Worm (Caenorhabditis elegans) whole organism, late embryonic: ENCODE data around the gene tmed-4.

Experiments used
- C38D4.7 ChIP-seq: fragments of 200-800 bp; sonication (Bioruptor generic); optimal IDR thresholded peaks from 2 replicates; lab custom pipeline; 2018; ENCODE audit warnings: mild to moderate bottlenecking, missing genetic modification characterization, moderate library complexity, missing compliant biosample characterization
- F13H6.1 ChIP-seq: sonication (generic microtip); optimal IDR thresholded peaks from 2 replicates; lab custom pipeline; 2016; ENCODE audit warnings: missing genetic modification characterization, missing compliant biosample characterization
- ahr-1 ChIP-seq: sonication (generic microtip); optimal IDR thresholded peaks from 2 replicates; lab custom pipeline; 2016; ENCODE audit warnings: missing genetic modification characterization, missing compliant biosample characterization
- ceh-19 ChIP-seq: fragments of 200-800 bp; sonication (Bioruptor generic); optimal IDR thresholded peaks from 2 replicates; lab custom pipeline; 2018; ENCODE audit warnings: mild to moderate bottlenecking, missing genetic modification characterization, missing compliant biosample characterization
- ceh-22 ChIP-seq: sonication (generic microtip); optimal IDR thresholded peaks from 2 replicates; lab custom pipeline; 2017; ENCODE audit warnings: missing biosample characterization, missing genetic modification characterization
- ceh-24 ChIP-seq: sonication (generic microtip); optimal IDR thresholded peaks from 2 replicates; lab custom pipeline; 2016; ENCODE audit warnings: mild to moderate bottlenecking, missing genetic modification characterization, missing compliant biosample characterization
- ceh-30 ChIP-seq: fragments of 150-350 bp; optimal IDR thresholded peaks from 2 replicates; lab custom pipeline; 2014; ENCODE audit warnings: missing biosample characterization, missing genetic modification characterization
- ceh-31 ChIP-seq: sonication (generic microtip); optimal IDR thresholded peaks from 2 replicates; lab custom pipeline; 2016; ENCODE audit warnings: missing genetic modification characterization, missing compliant biosample characterization
- ceh-48 ChIP-seq: sonication (generic microtip); optimal IDR thresholded peaks from 2 replicates; lab custom pipeline; 2016; ENCODE audit warnings: missing genetic modification characterization, inconsistent platforms, missing compliant biosample characterization
- ceh-6 ChIP-seq: fragments of 200-800 bp; sonication (Bioruptor generic); optimal IDR thresholded peaks from 2 replicates; lab custom pipeline; 2018; ENCODE audit warnings: mild to moderate bottlenecking, missing genetic modification characterization, missing compliant biosample characterization
- ceh-9 ChIP-seq: sonication (generic microtip); optimal IDR thresholded peaks from 2 replicates; lab custom pipeline; 2016; ENCODE audit warnings: mild to moderate bottlenecking, missing genetic modification characterization, inconsistent platforms, missing compliant biosample characterization
- dmd-4 ChIP-seq: sonication (generic microtip); optimal IDR thresholded peaks from 2 replicates; lab custom pipeline; 2016; ENCODE audit warnings: borderline replicate concordance, missing genetic modification characterization, missing compliant biosample characterization
- dve-1 ChIP-seq: sonication (generic microtip); optimal IDR thresholded peaks from 2 replicates; lab custom pipeline; 2017; ENCODE audit warnings: antibody characterized with exemption, mild to moderate bottlenecking, missing genetic modification characterization, missing compliant biosample characterization
- elt-2 ChIP-seq: sonication (generic microtip); optimal IDR thresholded peaks from 2 replicates; lab custom pipeline; 2016; ENCODE audit warnings: missing genetic modification reagents, missing genetic modification characterization, missing compliant biosample characterization
- elt-4 ChIP-seq: sonication (generic microtip); optimal IDR thresholded peaks from 2 replicates; lab custom pipeline; 2016; ENCODE audit warnings: missing genetic modification characterization, missing compliant biosample characterization
- ets-4 ChIP-seq: sonication (generic microtip); optimal IDR thresholded peaks from 2 replicates; lab custom pipeline; 2016; ENCODE audit warnings: missing genetic modification characterization, missing compliant biosample characterization
- eyg-1 ChIP-seq: sonication (generic microtip); optimal IDR thresholded peaks from 2 replicates; lab custom pipeline; 2016; ENCODE audit warnings: missing genotype, missing genetic modification characterization, missing compliant biosample characterization
- fkh-6 ChIP-seq: sonication (generic microtip); optimal IDR thresholded peaks from 2 replicates; lab custom pipeline; 2016; ENCODE audit warnings: missing genetic modification characterization, missing compliant biosample characterization
- hlh-15 ChIP-seq: sonication (generic microtip); optimal IDR thresholded peaks from 2 replicates; lab custom pipeline; 2016; ENCODE audit warnings: missing genetic modification characterization, missing compliant biosample characterization
- hlh-30 ChIP-seq: sonication (generic microtip); optimal IDR thresholded peaks from 2 replicates; lab custom pipeline; 2017; ENCODE audit warnings: antibody characterized with exemption, missing genetic modification characterization, missing compliant biosample characterization; ENCODE audit not compliant: insufficient read depth
- hlh-6 ChIP-seq: sonication (generic microtip); optimal IDR thresholded peaks from 2 replicates; lab custom pipeline; 2016; ENCODE audit warnings: missing genotype, missing genetic modification characterization, missing compliant biosample characterization
- hlh-8 ChIP-seq: sonication (generic microtip); optimal IDR thresholded peaks from 2 replicates; lab custom pipeline; 2016; ENCODE audit warnings: missing genotype, missing genetic modification characterization, missing compliant biosample characterization
- lim-6 ChIP-seq: sonication (generic microtip); optimal IDR thresholded peaks from 2 replicates; lab custom pipeline; 2016; ENCODE audit warnings: missing genetic modification characterization, missing compliant biosample characterization
- mec-3 ChIP-seq: sonication (generic microtip); optimal IDR thresholded peaks from 2 replicates; lab custom pipeline; 2016; ENCODE audit warnings: borderline replicate concordance, missing genetic modification characterization, missing compliant biosample characterization
- npax-4 ChIP-seq: sonication (generic microtip); optimal IDR thresholded peaks from 2 replicates; lab custom pipeline; 2016; ENCODE audit warnings: missing genetic modification characterization, missing compliant biosample characterization
- odd-2 ChIP-seq: sonication (generic microtip); optimal IDR thresholded peaks from 2 replicates; lab custom pipeline; 2017; ENCODE audit warnings: antibody characterized with exemption, mild to moderate bottlenecking, missing genetic modification characterization, missing compliant biosample characterization
- pat-9 ChIP-seq: fragments of 200-800 bp; sonication (Bioruptor generic); optimal IDR thresholded peaks from 2 replicates; lab custom pipeline; 2018; ENCODE audit warnings: mild to moderate bottlenecking, missing genetic modification characterization, moderate library complexity, missing compliant biosample characterization
- pha-2 ChIP-seq: sonication (generic microtip); optimal IDR thresholded peaks from 2 replicates; lab custom pipeline; 2017; ENCODE audit warnings: mild to moderate bottlenecking, missing genetic modification characterization, missing compliant biosample characterization
- pha-4 ChIP-seq: fragments of 150-350 bp; optimal IDR thresholded peaks from 2 replicates; lab custom pipeline; 2018; ENCODE audit warnings: missing biosample characterization, missing genetic modification reagents, missing genetic modification characterization
- pqm-1 ChIP-seq: sonication (generic microtip); optimal IDR thresholded peaks from 2 replicates; lab custom pipeline; 2016; ENCODE audit warnings: missing genetic modification characterization, missing compliant biosample characterization
- pros-1 ChIP-seq: fragments of 150-350 bp; optimal IDR thresholded peaks from 2 replicates; lab custom pipeline; 2014; ENCODE audit warnings: missing biosample characterization, missing genetic modification reagents, missing genetic modification characterization
- ref-2 ChIP-seq: sonication (generic microtip); optimal IDR thresholded peaks from 2 replicates; lab custom pipeline; 2016; ENCODE audit warnings: missing genetic modification characterization, missing compliant biosample characterization
- rnt-1 ChIP-seq: sonication (generic microtip); optimal IDR thresholded peaks from 2 replicates; lab custom pipeline; 2016; ENCODE audit warnings: missing genetic modification characterization, missing compliant biosample characterization
- sox-2 ChIP-seq: fragments of 200-800 bp; sonication (Bioruptor generic); IDR thresholded peaks from 2 replicates; pipeline ENCODE4 v1.3.6; 2022; ENCODE audit warnings: missing genetic modification reagents, missing genetic modification characterization, missing compliant biosample characterization
- syd-9 ChIP-seq: sonication (generic microtip); optimal IDR thresholded peaks from 2 replicates; lab custom pipeline; 2016; ENCODE audit warnings: mild to moderate bottlenecking, missing genetic modification characterization, moderate library complexity, missing compliant biosample characterization
- tbx-2 ChIP-seq: sonication (generic microtip); optimal IDR thresholded peaks from 2 replicates; lab custom pipeline; 2016; ENCODE audit warnings: missing genetic modification characterization, missing compliant biosample characterization
- tbx-7 ChIP-seq: sonication (generic microtip); optimal IDR thresholded peaks from 2 replicates; lab custom pipeline; 2016; ENCODE audit warnings: missing genotype, missing genetic modification characterization, missing compliant biosample characterization
- unc-3 ChIP-seq, 2 experiments: fragments of 200-800 bp in 1 of 2; sonication (Bioruptor generic) in 1 of 2; sonication (generic microtip) in 1 of 2; conservative IDR thresholded peaks in 1 of 2; optimal IDR thresholded peaks in 1 of 2; 2 replicates each; pipeline versions ENCODE4 v1.3.6 to Lab custom; 2016 to 2022; ENCODE audit warnings: missing compliant biosample characterization in 2 of 2, missing genetic modification characterization in 2 of 2, missing genetic modification reagents in 1 of 2
- unc-55 ChIP-seq: sonication (generic microtip); optimal IDR thresholded peaks from 2 replicates; lab custom pipeline; 2017; ENCODE audit warnings: missing biosample characterization, missing genetic modification reagents, missing genetic modification characterization
- unc-86 ChIP-seq: sonication (generic microtip); optimal IDR thresholded peaks from 2 replicates; lab custom pipeline; 2016; ENCODE audit warnings: missing genetic modification characterization, missing compliant biosample characterization
- ztf-16 ChIP-seq: sonication (generic microtip); optimal IDR thresholded peaks from 2 replicates; lab custom pipeline; 2017; ENCODE audit warnings: missing genetic modification characterization, missing compliant biosample characterization

Gene tmed-4

ce11 chrV:19986788-19987187, 37.9 kb upstream of the tmed-4 start:
- TF ChIP-seq pros-1 (tag; lab: Kevin White, UChicago) (no peak), rnt-1 (tag; lab: Kevin White, UChicago) (no peak), dmd-4 (tag; lab: Kevin White, UChicago) (no peak), ceh-24 (tag; lab: Kevin White, UChicago) (no peak), lim-6 (no peak), ceh-30 (tag; lab: Kevin White, UChicago) (no peak), pha-4 (tag; lab: Kevin White, UChicago) (no peak), ahr-1 (no peak), ceh-9 (tag; lab: Kevin White, UChicago) (no peak), hlh-6 (tag; lab: Kevin White, UChicago) (no peak), elt-4 (tag; lab: Kevin White, UChicago) (no peak), ceh-6 (GFP tag; lab: Kevin White, UChicago) (no peak), odd-2 (no peak)
- TF ChIP-seq, all 69 proteins: peak for 0

DNA sequence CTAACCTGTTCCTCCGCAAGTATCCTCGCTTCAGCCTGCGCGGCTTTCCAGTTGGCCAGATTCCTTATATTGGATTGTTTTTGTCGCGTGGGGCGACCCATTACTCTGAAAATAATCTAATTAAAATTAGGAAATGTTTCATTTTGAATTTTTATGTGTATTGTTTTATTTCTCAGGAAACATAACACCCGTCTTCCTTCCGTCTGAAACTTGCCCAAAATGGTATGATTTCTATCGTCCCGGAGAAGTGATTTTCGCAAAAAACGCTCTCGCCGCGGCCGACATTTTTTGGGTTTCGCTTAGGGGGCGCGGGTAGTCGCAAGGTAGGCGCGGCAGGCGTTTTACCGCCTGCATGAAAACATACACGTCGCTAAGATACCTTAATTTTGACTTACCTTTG, 37.3 kb upstream of the tmed-4 start, which contains the start of gene clec-260:
clec-260 (minus strand) TSS at position 101 of the 400 bp plus-strand sequence.
- TF ChIP-seq ceh-22: no peak
- TF ChIP-seq sox-2 (GFP tag; lab: Robert Waterston, UW): no peak
- TF ChIP-seq lim-6: no peak
- no peak for TF ChIP-seq odd-2

ce11 chrV:19981832-19982462, 33.1 kb upstream of the tmed-4 start, which contains the start of gene Y60A3A.24:
Gene Y60A3A.24, minus strand, starts transcription at chrV:19981882.
- TF ChIP-seq elt-2 (tag; lab: Kevin White, UChicago) (peak; percentile 70), hlh-15 (no peak), hlh-6 (tag; lab: Kevin White, UChicago) (no peak), hlh-30 (tag; lab: Kevin White, UChicago) (no peak), tbx-7 (tag; lab: Kevin White, UChicago) (no peak), ceh-31 (no peak), dve-1 (tag; lab: Kevin White, UChicago) (no peak), ceh-48 (no peak)

ce11 chrV:19978220-19978619, 29.3 kb upstream of the tmed-4 start, which contains the start of gene srh-183:
Gene srh-183, minus strand, starts transcription at chrV:19978320.
- TF ChIP-seq hlh-15 (no peak), npax-4 (tag; lab: Kevin White, UChicago) (no peak), tbx-2 (tag; lab: Kevin White, UChicago) (no peak), unc-86 (tag; lab: Kevin White, UChicago) (no peak), ets-4 (no peak), mec-3 (tag; lab: Kevin White, UChicago) (no peak)

ce11 chrV:19972984-19973383, 24.1 kb upstream of the tmed-4 start, which contains the start of gene srh-173:
Gene srh-173, plus strand, starts transcription at chrV:19973284.
- TF ChIP-seq pha-2 (tag; lab: Kevin White, UChicago) (no peak), ztf-16 (tag; lab: Kevin White, UChicago) (no peak), sox-2 (GFP tag; lab: Robert Waterston, UW) (no peak), ceh-24 (tag; lab: Kevin White, UChicago) (no peak), ets-4 (no peak), rnt-1 (tag; lab: Kevin White, UChicago) (no peak), unc-3 (GFP tag; conservative IDR thresholded peaks at IDR 0.05; lab: Robert Waterston, UW) (no peak), unc-3 (tag; optimal IDR thresholded peaks at IDR 0.05; lab: Kevin White, UChicago) (no peak), ceh-19 (GFP tag; lab: Kevin White, UChicago) (no peak), C38D4.7 (GFP tag; lab: Kevin White, UChicago) (no peak), elt-4 (tag; lab: Kevin White, UChicago) (no peak), unc-55 (no peak), F13H6.1 (tag; lab: Kevin White, UChicago) (no peak), eyg-1 (no peak), fkh-6 (no peak), ref-2 (tag; lab: Kevin White, UChicago) (no peak), syd-9 (no peak), ceh-30 (tag; lab: Kevin White, UChicago) (no peak), pat-9 (tag; lab: Kevin White, UChicago) (no peak), hlh-8 (tag; lab: Kevin White, UChicago) (no peak), pqm-1 (no peak)
- TF ChIP-seq, all 69 proteins: peak for 0
